Fruit fly (Drosophila melanogaster) whole organism, pupa: ENCODE data around the gene IntS12.
A peak's percentile ranks its signal among the peaks of the same experiment; 100 is the strongest.

Experiments used
- CG10348 ChIP-seq: fragments of 200-800 bp; sonication (Bioruptor generic); IDR thresholded peaks from 2 replicates; pipeline ENCODE4 v1.3.6; 2022; ENCODE audit warnings: missing biosample characterization, missing genetic modification characterization
- CG12605 ChIP-seq: fragments of 200-800 bp; sonication (Bioruptor generic); IDR thresholded peaks from 2 replicates; pipeline ENCODE4 v1.3.6; 2022; ENCODE audit warnings: missing biosample characterization, missing genetic modification characterization
- CG13204 ChIP-seq: fragments of 200-800 bp; sonication (Bioruptor generic); optimal IDR thresholded peaks from 2 replicates; lab custom pipeline; 2018; ENCODE audit warnings: missing biosample characterization, mild to moderate bottlenecking, missing genetic modification characterization, moderate library complexity
- CG32121 ChIP-seq: fragments of 200-800 bp; sonication (Bioruptor generic); IDR thresholded peaks from 2 replicates; pipeline ENCODE4 v1.3.6; 2022; ENCODE audit warnings: missing biosample characterization, missing genetic modification characterization
- CG34367 ChIP-seq: fragments of 200-800 bp; sonication (Bioruptor generic); optimal IDR thresholded peaks from 2 replicates; lab custom pipeline; 2018; ENCODE audit warnings: missing biosample characterization, mild to moderate bottlenecking, missing genetic modification characterization
- CG4496 ChIP-seq: fragments of 200-800 bp; sonication (Bioruptor generic); IDR thresholded peaks from 3 replicates; pipeline ENCODE4 v1.3.6; 2022; ENCODE audit warnings: missing biosample characterization, missing genetic modification characterization
- CG9948 ChIP-seq: fragments of 200-800 bp; sonication (Bioruptor generic); optimal IDR thresholded peaks from 2 replicates; lab custom pipeline; 2018; ENCODE audit warnings: missing biosample characterization, mild to moderate bottlenecking, missing genetic modification characterization, moderate library complexity
- Pif1A ChIP-seq: fragments of 200-800 bp; sonication (Bioruptor generic); optimal IDR thresholded peaks from 3 replicates; lab custom pipeline; 2016; ENCODE audit warnings: missing biosample characterization, missing genetic modification characterization
- fd96Ca ChIP-seq: fragments of 200-800 bp; sonication (Bioruptor generic); IDR thresholded peaks from 3 replicates; pipeline ENCODE4 v1.3.6; 2022; ENCODE audit warnings: missing biosample characterization, missing genetic modification characterization

IntS12 gene

dm6 chr3R:26906711-26907510, 43.7 kb downstream of the IntS12 start:
- TF ChIP-seq fd96Ca (GFP tag; lab: Robert Waterston, UW) (peak; percentile 39; the same call in 1 of the 3 replicates), CG32121 (GFP tag; lab: Robert Waterston, UW) (0 out of 2 replicates have a peak, but pooled peaks have one; percentile 13), CG4496 (GFP tag; lab: Robert Waterston, UW) (peak; percentile 16; the same call in 1 of the 3 replicates), CG13204 (no peak)

- TF ChIP-seq CG12605 = no peak
- no peak for TF ChIP-seq CG4496 (GFP tag; lab: Robert Waterston, UW)
- no peak for TF ChIP-seq Pif1A (GFP tag; lab: Kevin White, UChicago)
- TF ChIP-seq fd96Ca (GFP tag; lab: Robert Waterston, UW) = no peak
- TF ChIP-seq CG10348 (GFP tag; lab: Robert Waterston, UW) = no peak
- no peak for TF ChIP-seq CG34367
Observed at dm6 chr3R:26908750-26909149, 45.6 kb downstream of the IntS12 start.

- TF ChIP-seq CG9948 (no peak), CG12605 (0 out of 2 replicates have a peak, but pooled peaks have one; percentile 25)
Observed at dm6 chr3R:26912615-26913014, 49.4 kb downstream of the IntS12 start, which contains the start of gene Ets97D. Gene Ets97D, minus strand, starts transcription at chr3R:26912886.
